Fruit fly (Drosophila melanogaster) whole organism, embryonic: Measurements from ENCODE around the gene Bruce.
A peak's percentile ranks its signal among the peaks of the same experiment; 100 is the strongest.

Source experiments
- CG10147 ChIP-seq: fragments of 200-800 bp; sonication (Bioruptor generic); optimal IDR thresholded peaks from 2 replicates; lab custom pipeline; 2019; ENCODE audit warnings: missing biosample characterization, mild to moderate bottlenecking, missing genetic modification characterization, moderate library complexity
- CG11696 ChIP-seq: fragments of 200-800 bp; sonication (Bioruptor generic); IDR thresholded peaks from 2 replicates; pipeline ENCODE4 v1.3.6; 2022; ENCODE audit warnings: missing biosample characterization, missing genetic modification characterization
- CG12155 ChIP-seq: fragments of 200-800 bp; sonication (Bioruptor generic); optimal IDR thresholded peaks from 3 replicates; lab custom pipeline; 2016; ENCODE audit warnings: missing biosample characterization, missing genetic modification characterization
- CG12942 ChIP-seq: fragments of 200-800 bp; sonication (Bioruptor generic); optimal IDR thresholded peaks from 3 replicates; lab custom pipeline; 2016; ENCODE audit warnings: missing biosample characterization, missing genetic modification characterization
- CG15011 ChIP-seq: fragments of 200-800 bp; sonication (Bioruptor generic); optimal IDR thresholded peaks from 3 replicates; lab custom pipeline; 2018; ENCODE audit warnings: missing biosample characterization, mild to moderate bottlenecking, missing genetic modification characterization
- CG16863 ChIP-seq: fragments of 200-800 bp; sonication (Bioruptor generic); optimal IDR thresholded peaks from 3 replicates; lab custom pipeline; 2016; ENCODE audit warnings: missing biosample characterization, missing genetic modification characterization
- CG1792 ChIP-seq: fragments of 200-800 bp; sonication (Bioruptor generic); optimal IDR thresholded peaks from 2 replicates; lab custom pipeline; 2016; ENCODE audit warnings: missing biosample characterization, missing genetic modification characterization
- CG18011 ChIP-seq: fragments of 200-800 bp; sonication (Bioruptor generic); optimal IDR thresholded peaks from 2 replicates; lab custom pipeline; 2017; ENCODE audit warnings: missing biosample characterization, missing genetic modification characterization, mild to moderate bottlenecking, moderate library complexity, missing genotype
- CG18764 ChIP-seq: fragments of 200-800 bp; sonication (Bioruptor generic); optimal IDR thresholded peaks from 3 replicates; lab custom pipeline; 2016; ENCODE audit warnings: missing biosample characterization, missing genetic modification characterization
- CG2120 ChIP-seq: fragments of 200-800 bp; sonication (Bioruptor generic); optimal IDR thresholded peaks from 3 replicates; lab custom pipeline; 2016; ENCODE audit warnings: missing biosample characterization, missing genetic modification characterization
- CG2678 ChIP-seq: fragments of 200-800 bp; sonication (Bioruptor generic); optimal IDR thresholded peaks from 3 replicates; lab custom pipeline; 2019; ENCODE audit warnings: missing biosample characterization, mild to moderate bottlenecking, missing genetic modification characterization, moderate library complexity
- CG32772 ChIP-seq: fragments of 200-800 bp; sonication (Bioruptor generic); IDR thresholded peaks from 2 replicates; pipeline ENCODE4 v1.3.6; 2022; ENCODE audit warnings: missing biosample characterization, missing genetic modification characterization
- CG3726 ChIP-seq: fragments of 200-800 bp; sonication (Bioruptor generic); IDR thresholded peaks from 3 replicates; pipeline ENCODE4, ENCODE4 v1.3.6; 2022; ENCODE audit warnings: missing biosample characterization, missing genetic modification characterization
- CG7372 ChIP-seq: fragments of 200-800 bp; sonication (Bioruptor generic); IDR thresholded peaks from 2 replicates; pipeline ENCODE4 v1.3.6; 2022; ENCODE audit warnings: missing biosample characterization, missing genetic modification characterization
- CG7963 ChIP-seq: fragments of 200-800 bp; sonication (Bioruptor generic); IDR thresholded peaks from 3 replicates; pipeline ENCODE4 v1.3.6; 2022; ENCODE audit warnings: missing biosample characterization, missing genetic modification characterization; ENCODE audit not compliant: partially characterized antibody
- CG8388 ChIP-seq: fragments of 200-800 bp; sonication (Bioruptor generic); optimal IDR thresholded peaks from 2 replicates; lab custom pipeline; 2019; ENCODE audit warnings: missing biosample characterization, mild to moderate bottlenecking, missing genetic modification characterization, moderate library complexity
- CG8478 ChIP-seq: fragments of >200 bp; optimal IDR thresholded peaks from 2 replicates; lab custom pipeline; 2018
- CG8924 ChIP-seq: fragments of 200-800 bp; optimal IDR thresholded peaks from 3 replicates; lab custom pipeline; 2019; ENCODE audit warnings: missing biosample characterization, mild to moderate bottlenecking, missing genetic modification characterization, moderate library complexity
- CTCF ChIP-seq: fragments of 200-800 bp; sonication (Bioruptor generic); optimal IDR thresholded peaks from 2 replicates; lab custom pipeline; 2017; ENCODE audit warnings: missing biosample characterization, mild to moderate bottlenecking, missing genetic modification characterization, moderate library complexity
- Dfd ChIP-seq, 2 experiments: fragments of >200 bp; optimal IDR thresholded peaks; 2 replicates each; lab custom pipeline; 2017; ENCODE audit warnings: missing biosample characterization in 2 of 2, missing genetic modification characterization in 2 of 2
- Elba2 ChIP-seq: fragments of 200-800 bp; sonication (Bioruptor generic); optimal IDR thresholded peaks from 3 replicates; lab custom pipeline; 2016; ENCODE audit warnings: missing biosample characterization, missing genetic modification characterization
- Fer1 ChIP-seq: fragments of 200-800 bp; sonication (Bioruptor generic); optimal IDR thresholded peaks from 2 replicates; lab custom pipeline; 2017; ENCODE audit warnings: missing biosample characterization, mild to moderate bottlenecking, missing genetic modification characterization
- Gsc ChIP-seq: fragments of 200-800 bp; sonication (Bioruptor generic); IDR thresholded peaks from 2 replicates; pipeline ENCODE4 v1.3.6; 2022; ENCODE audit warnings: missing biosample characterization, missing genetic modification characterization
- H15 ChIP-seq: fragments of 200-800 bp; sonication (Bioruptor generic); IDR thresholded peaks from 3 replicates; pipeline ENCODE4 v1.3.6; 2022; ENCODE audit warnings: missing biosample characterization, missing genetic modification characterization
- HLH4C ChIP-seq: fragments of 200-800 bp; sonication (Bioruptor generic); IDR thresholded peaks from 3 replicates; pipeline ENCODE4 v1.3.6; 2022; ENCODE audit warnings: missing biosample characterization, missing genetic modification characterization; ENCODE audit not compliant: partially characterized antibody
- HmgD ChIP-seq: fragments of 200-800 bp; sonication (Bioruptor generic); optimal IDR thresholded peaks from 3 replicates; lab custom pipeline; 2016; ENCODE audit warnings: missing biosample characterization, missing genetic modification characterization
- Hmr ChIP-seq: fragments of 200-800 bp; sonication (Bioruptor generic); optimal IDR thresholded peaks from 3 replicates; lab custom pipeline; 2017; ENCODE audit warnings: mild to moderate bottlenecking, missing biosample characterization, missing genetic modification reagents, missing genetic modification characterization
- Hr39 ChIP-seq: fragments of >200 bp; optimal IDR thresholded peaks from 2 replicates; lab custom pipeline; 2017
- Lim3 ChIP-seq: fragments of 200-800 bp; sonication (Bioruptor generic); IDR thresholded peaks from 2 replicates; pipeline ENCODE4 v1.3.6; 2022; ENCODE audit warnings: missing biosample characterization, missing genetic modification characterization
- MESR4 ChIP-seq: fragments of 200-800 bp; sonication (Bioruptor generic); optimal IDR thresholded peaks from 2 replicates; lab custom pipeline; 2018; ENCODE audit warnings: missing biosample characterization, mild to moderate bottlenecking, missing genetic modification characterization, moderate library complexity
- Pdp1 ChIP-seq, 2 experiments: fragments of 200-800 bp; sonication (Bioruptor generic); optimal IDR thresholded peaks; 3 replicates each; lab custom pipeline; 2016; ENCODE audit warnings: missing biosample characterization in 2 of 2, missing genetic modification characterization in 2 of 2, mild to moderate bottlenecking in 1 of 2, moderate library complexity in 1 of 2
- Sox100B ChIP-seq: fragments of 200-800 bp; sonication (Bioruptor generic); optimal IDR thresholded peaks from 3 replicates; lab custom pipeline; 2018; ENCODE audit warnings: missing biosample characterization, mild to moderate bottlenecking, missing genetic modification characterization
- Sox102F ChIP-seq: fragments of 200-800 bp; sonication (Bioruptor generic); optimal IDR thresholded peaks from 2 replicates; lab custom pipeline; 2018; ENCODE audit warnings: missing biosample characterization, mild to moderate bottlenecking, missing genetic modification characterization, moderate library complexity
- Spps ChIP-seq: fragments of 200-800 bp; sonication (Bioruptor generic); optimal IDR thresholded peaks from 2 replicates; lab custom pipeline; 2018; ENCODE audit warnings: missing biosample characterization, mild to moderate bottlenecking, missing genetic modification characterization
- al ChIP-seq: fragments of 200-800 bp; sonication (Bioruptor generic); IDR thresholded peaks from 2 replicates; pipeline ENCODE4 v1.3.6; 2022; ENCODE audit warnings: missing biosample characterization, missing genetic modification characterization
- cad ChIP-seq: fragments of >200 bp; optimal IDR thresholded peaks from 2 replicates; lab custom pipeline; 2017; ENCODE audit warnings: missing biosample characterization, missing genetic modification characterization
- cwo ChIP-seq: fragments of 200-800 bp; sonication (Bioruptor generic); optimal IDR thresholded peaks from 3 replicates; lab custom pipeline; 2017; ENCODE audit warnings: missing biosample characterization, missing genetic modification characterization, mild to moderate bottlenecking, moderate library complexity, missing genetic modification reagents
- disco-r ChIP-seq: fragments of 200-800 bp; sonication (Bioruptor generic); optimal IDR thresholded peaks from 2 replicates; lab custom pipeline; 2016; ENCODE audit warnings: missing biosample characterization, missing genetic modification characterization
- fd102C ChIP-seq: fragments of 200-800 bp; sonication (Bioruptor generic); optimal IDR thresholded peaks from 2 replicates; lab custom pipeline; 2018; ENCODE audit warnings: missing biosample characterization, mild to moderate bottlenecking, missing genetic modification characterization, moderate library complexity
- gro ChIP-seq: fragments of 200-800 bp; sonication (Bioruptor generic); optimal IDR thresholded peaks from 2 replicates; lab custom pipeline; 2016; ENCODE audit warnings: missing biosample characterization, missing genetic modification characterization
- jumu ChIP-seq: fragments of 200-800 bp; sonication (Bioruptor generic); optimal IDR thresholded peaks from 3 replicates; lab custom pipeline; 2016; ENCODE audit warnings: missing biosample characterization, missing genetic modification characterization
- pnt ChIP-seq: fragments of 200-800 bp; sonication (Bioruptor generic); optimal IDR thresholded peaks from 3 replicates; lab custom pipeline; 2016; ENCODE audit warnings: missing biosample characterization, missing genetic modification characterization
- pzg ChIP-seq: fragments of 200-800 bp; sonication (Bioruptor generic); optimal IDR thresholded peaks from 3 replicates; lab custom pipeline; 2018; ENCODE audit warnings: missing biosample characterization, mild to moderate bottlenecking, missing genetic modification characterization, moderate library complexity
- sd ChIP-seq: fragments of 200-800 bp; sonication (Bioruptor generic); optimal IDR thresholded peaks from 3 replicates; lab custom pipeline; 2018; ENCODE audit warnings: missing biosample characterization, mild to moderate bottlenecking, missing genetic modification characterization, moderate library complexity
- shn ChIP-seq: fragments of 200-800 bp; sonication (Bioruptor generic); optimal IDR thresholded peaks from 3 replicates; lab custom pipeline; 2016; ENCODE audit warnings: missing biosample characterization, missing genetic modification characterization
- sna ChIP-seq: fragments of 200-800 bp; sonication (Bioruptor generic); IDR thresholded peaks from 2 replicates; pipeline ENCODE4 v1.3.6; 2022; ENCODE audit warnings: missing biosample characterization, missing genetic modification characterization; ENCODE audit not compliant: partially characterized antibody
- tin ChIP-seq: fragments of 200-800 bp; sonication (Bioruptor generic); optimal IDR thresholded peaks from 3 replicates; lab custom pipeline; 2016; ENCODE audit warnings: missing biosample characterization, missing genetic modification characterization
- trem ChIP-seq: fragments of 200-800 bp; optimal IDR thresholded peaks from 3 replicates; lab custom pipeline; 2019; ENCODE audit warnings: missing biosample characterization, mild to moderate bottlenecking, missing genetic modification characterization, moderate library complexity
- usp ChIP-seq: fragments of >200 bp; optimal IDR thresholded peaks from 2 replicates; lab custom pipeline; 2017; ENCODE audit warnings: missing biosample characterization, missing genetic modification characterization
- wdn ChIP-seq: fragments of 200-800 bp; sonication (Bioruptor generic); IDR thresholded peaks from 2 replicates; pipeline ENCODE4 v1.3.6; 2022; ENCODE audit warnings: missing biosample characterization, missing genetic modification characterization
- zfh2 ChIP-seq: fragments of 200-800 bp; sonication (Bioruptor generic); optimal IDR thresholded peaks from 2 replicates; lab custom pipeline; 2016; ENCODE audit warnings: missing biosample characterization, missing genetic modification characterization

Bruce gene

DNA sequence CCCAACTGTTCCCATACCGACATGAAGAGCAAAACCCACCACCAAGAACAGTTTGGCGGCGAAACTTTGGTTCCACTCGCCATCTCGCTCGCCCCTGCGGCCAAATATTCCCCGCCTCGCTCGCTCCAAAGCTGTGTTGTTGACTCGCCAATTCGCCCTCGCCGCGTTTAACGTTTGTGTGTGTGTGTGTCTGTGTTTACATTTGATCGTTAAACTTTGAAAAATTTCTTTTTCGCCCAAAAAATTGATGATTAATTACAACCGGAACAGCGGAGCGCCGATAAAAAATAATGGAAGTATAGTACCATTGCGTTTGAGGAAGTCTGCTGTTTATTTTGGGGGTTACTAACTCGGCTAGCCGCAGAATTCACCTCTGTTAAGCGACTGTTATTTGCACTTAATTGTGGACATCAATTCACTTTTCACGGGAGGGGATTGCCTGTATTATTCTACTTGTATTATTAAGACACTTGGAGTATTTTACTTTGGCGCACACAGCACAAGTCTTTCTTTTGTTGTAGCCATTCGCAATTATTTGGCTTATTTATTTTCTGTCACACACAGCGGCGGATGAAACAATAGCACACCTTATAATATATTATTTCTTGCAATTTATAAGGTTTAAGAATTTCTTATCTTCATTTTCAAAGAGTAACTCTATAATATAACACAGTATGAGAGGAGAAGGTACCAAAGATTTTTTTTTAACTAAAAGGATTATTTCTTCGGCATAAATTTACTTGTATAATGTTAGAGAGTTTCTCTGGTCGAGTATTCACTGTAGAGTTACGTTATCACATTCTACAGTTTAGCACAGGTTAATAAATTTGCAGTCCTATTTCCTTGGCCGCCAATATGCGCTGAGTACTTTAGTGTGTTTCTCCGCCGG is 19.8 kb upstream of the Bruce start (continued):
- TF ChIP-seq HmgD (no peak), CTCF (GFP tag; lab: Kevin White, UChicago) (peak; percentile 55), CG2678 (tag; lab: Kevin White, UChicago) (peak; percentile 92), H15 (GFP tag; lab: Robert Waterston, UW) (no peak), CG10147 (GFP tag; lab: Kevin White, UChicago) (peak; percentile 82), gro (GFP tag; lab: Kevin White, UChicago) (peak; percentile 69), CG2120 (peak; percentile 94), CG12942 (GFP tag; lab: Kevin White, UChicago) (peak; percentile 61), Pdp1 (GFP tag; optimal IDR thresholded peaks at IDR 0.05; lab: Kevin White, UChicago) (peak; percentile 41 to 72), jumu (GFP tag; lab: Kevin White, UChicago) (peak; percentile 64), disco-r (peak; percentile 48), Dfd (GFP tag; optimal IDR thresholded peaks at IDR 0.05; lab: Kevin White, UChicago) (peak in 1 of 2 experiments; percentile 76), shn (GFP tag; lab: Kevin White, UChicago) (peak; percentile 74), MESR4 (GFP tag; lab: Kevin White, UChicago) (no peak), usp (no peak), CG8478 (lab: Kevin White, UChicago) (peak; percentile 68), trem (tag; lab: Kevin White, UChicago) (peak; percentile 21), tin (GFP tag; lab: Kevin White, UChicago) (peak; percentile 58), al (GFP tag; lab: Robert Waterston, UW) (no peak), Gsc (GFP tag; lab: Robert Waterston, UW) (no peak), sna (GFP tag; lab: Robert Waterston, UW) (no peak), CG18764 (GFP tag; lab: Kevin White, UChicago) (peak; percentile 60), zfh2 (GFP tag; lab: Kevin White, UChicago) (peak; percentile 78), pnt (GFP tag; lab: Kevin White, UChicago) (peak; percentile 63), Sox102F (GFP tag; lab: Kevin White, UChicago) (peak; percentile 77), CG7963 (no peak), Elba2 (no peak), Spps (tag; lab: Kevin White, UChicago) (peak; percentile 9), cwo (GFP tag; lab: Kevin White, UChicago) (peak; percentile 92), CG32772 (GFP tag; lab: Robert Waterston, UW) (no peak), CG3726 (GFP tag; lab: Robert Waterston, UW) (no peak), fd102C (GFP tag; lab: Kevin White, UChicago) (no peak), CG1792 (GFP tag; lab: Kevin White, UChicago) (peak; percentile 56), CG18011 (GFP tag; lab: Kevin White, UChicago) (peak; percentile 70), cad (GFP tag; lab: Kevin White, UChicago) (no peak), CG12155 (peak; percentile 82), CG11696 (GFP tag; lab: Robert Waterston, UW) (no peak), Hmr (GFP tag; lab: Kevin White, UChicago) (peak; percentile 91), CG15011 (peak; percentile 74), Hr39 (no peak), Fer1 (GFP tag; lab: Kevin White, UChicago) (peak; percentile 84), CG8924 (tag; lab: Kevin White, UChicago) (peak; percentile 81), HLH4C (GFP tag; lab: Robert Waterston, UW) (no peak), Lim3 (GFP tag; lab: Robert Waterston, UW) (no peak), CG16863 (GFP tag; lab: Kevin White, UChicago) (peak; percentile 53), Sox100B (GFP tag; lab: Kevin White, UChicago) (peak; percentile 79), wdn (no peak), sd (tag; lab: Kevin White, UChicago) (peak; percentile 42), pzg (GFP tag; lab: Kevin White, UChicago) (peak; percentile 41), CG8388 (GFP tag; lab: Kevin White, UChicago) (peak; percentile 64), CG7372 (no peak)
